Fruit fly (Drosophila melanogaster): Measurements from ENCODE around the gene CG12075.

Gene CG12075

DNA sequence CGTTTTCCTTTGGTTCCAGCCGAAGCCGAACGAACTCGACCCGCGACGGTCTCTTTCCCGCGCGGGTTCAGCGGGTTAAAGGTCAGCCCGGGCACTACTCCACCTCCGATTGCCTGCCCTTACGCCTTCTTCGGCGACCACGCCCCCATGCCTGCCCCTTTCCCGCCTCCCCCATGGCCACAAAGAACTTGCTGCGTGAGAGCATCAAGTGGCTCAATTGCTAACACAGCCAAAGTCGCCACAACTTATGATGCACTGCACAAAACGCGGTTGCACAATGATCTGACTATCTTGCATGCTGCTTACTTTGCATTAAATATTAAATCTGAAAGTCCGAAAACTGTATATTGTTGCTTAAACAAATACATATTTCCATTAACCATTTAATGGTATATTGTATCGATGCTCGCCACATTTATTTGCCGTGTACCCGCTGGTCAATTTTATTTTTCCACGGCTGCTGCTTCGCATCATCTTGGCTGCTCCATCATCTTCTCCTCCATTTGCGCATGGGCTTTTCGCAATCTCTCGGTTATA is 37.8 kb upstream of the CG12075 start (continued):
- TF ChIP-seq lz (GFP tag; optimal IDR thresholded peaks at IDR 0.05), result peak; percentile 42
- peak; percentile 25 for TF ChIP-seq Eip75B (GFP tag; optimal IDR thresholded peaks at IDR 0.05)
- no peak for TF ChIP-seq fkh (GFP tag; optimal IDR thresholded peaks at IDR 0.05)
- 0 out of 3 replicates have a peak, but pooled peaks have one; percentile 45 for TF ChIP-seq eg (GFP tag; IDR thresholded peaks at IDR 0.05)
- TF ChIP-seq CG1621 (tag; optimal IDR thresholded peaks at IDR 0.05), result peak; percentile 29
- TF ChIP-seq net (GFP tag; optimal IDR thresholded peaks at IDR 0.05), result no peak
- TF ChIP-seq Hr39 (GFP tag; optimal IDR thresholded peaks at IDR 0.05), result peak; percentile 51
- peak; percentile 4 for TF ChIP-seq dsx (GFP tag; optimal IDR thresholded peaks at IDR 0.05; ENCODE audit: poor library complexity, severe bottlenecking)
- no peak for TF ChIP-seq CG6276 (GFP tag; optimal IDR thresholded peaks at IDR 0.05)
- peak; percentile 0 for TF ChIP-seq CG7368 (GFP tag; optimal IDR thresholded peaks at IDR 0.05)
- TF ChIP-seq Eip93F (GFP tag; optimal IDR thresholded peaks at IDR 0.05), result no peak
- no peak for TF ChIP-seq CG11294 (GFP tag; IDR thresholded peaks at IDR 0.05)
- peak; percentile 14 for TF ChIP-seq CG8632 (GFP tag; optimal IDR thresholded peaks at IDR 0.05)
- peak; percentile 58 for TF ChIP-seq CG6163 (GFP tag; IDR thresholded peaks at IDR 0.05)
- TF ChIP-seq CG11762 (GFP tag; optimal IDR thresholded peaks at IDR 0.05; ENCODE audit: insufficient read depth), result no peak
- peak; percentile 52 for TF ChIP-seq CG32006 (GFP tag; optimal IDR thresholded peaks at IDR 0.05)
- no peak for TF ChIP-seq CG9139 (GFP tag; optimal IDR thresholded peaks at IDR 0.05)
- TF ChIP-seq CG6792 (GFP tag; optimal IDR thresholded peaks at IDR 0.05), result peak; percentile 19
- TF ChIP-seq pdm3 (GFP tag; optimal IDR thresholded peaks at IDR 0.05), result peak; percentile 12
- TF ChIP-seq CG11902 (GFP tag; optimal IDR thresholded peaks at IDR 0.05), result no peak
- peak; percentile 53 for TF ChIP-seq CG6808 (GFP tag; optimal IDR thresholded peaks at IDR 0.05)
- TF ChIP-seq acj6 (GFP tag; optimal IDR thresholded peaks at IDR 0.05), result no peak
- TF ChIP-seq Hr4 (GFP tag; optimal IDR thresholded peaks at IDR 0.05), result peak; percentile 18
- peak; percentile 32 for TF ChIP-seq achi (GFP tag; optimal IDR thresholded peaks at IDR 0.05)
- TF ChIP-seq svp (GFP tag), result peak; percentile 75
- TF ChIP-seq Sox15 (GFP tag; optimal IDR thresholded peaks at IDR 0.05), result no peak
- TF ChIP-seq CG16779 (tag; optimal IDR thresholded peaks at IDR 0.05), result no peak
- TF ChIP-seq ss (GFP tag; optimal IDR thresholded peaks at IDR 0.05), result no peak
- no peak for TF ChIP-seq fd85E (GFP tag; optimal IDR thresholded peaks at IDR 0.05)
- peak; percentile 36; the same call in 1 of the 3 replicates for TF ChIP-seq CG8119 (GFP tag; IDR thresholded peaks at IDR 0.05)
- TF ChIP-seq Eip78C (GFP tag), result peak; percentile 78
- TF ChIP-seq CG6854 (GFP tag; optimal IDR thresholded peaks at IDR 0.05), result no peak
- TF ChIP-seq vri (GFP tag; optimal IDR thresholded peaks at IDR 0.05), result no peak
- peak; percentile 18 for TF ChIP-seq Ets21C (GFP tag; optimal IDR thresholded peaks at IDR 0.05)
- TF ChIP-seq esn (GFP tag; optimal IDR thresholded peaks at IDR 0.05), result peak; percentile 57
- TF ChIP-seq Met (GFP tag; optimal IDR thresholded peaks at IDR 0.05), result peak; percentile 66
- TF ChIP-seq CG10631 (GFP tag; optimal IDR thresholded peaks at IDR 0.05), result peak; percentile 42
- peak; percentile 32; the same call in 1 of the 2 replicates for TF ChIP-seq CG15336 (GFP tag; IDR thresholded peaks at IDR 0.05)
- peak; percentile 43 for TF ChIP-seq CG10669 (GFP tag; optimal IDR thresholded peaks at IDR 0.05)
- no peak for TF ChIP-seq salr (GFP tag; optimal IDR thresholded peaks at IDR 0.05)

DNA sequence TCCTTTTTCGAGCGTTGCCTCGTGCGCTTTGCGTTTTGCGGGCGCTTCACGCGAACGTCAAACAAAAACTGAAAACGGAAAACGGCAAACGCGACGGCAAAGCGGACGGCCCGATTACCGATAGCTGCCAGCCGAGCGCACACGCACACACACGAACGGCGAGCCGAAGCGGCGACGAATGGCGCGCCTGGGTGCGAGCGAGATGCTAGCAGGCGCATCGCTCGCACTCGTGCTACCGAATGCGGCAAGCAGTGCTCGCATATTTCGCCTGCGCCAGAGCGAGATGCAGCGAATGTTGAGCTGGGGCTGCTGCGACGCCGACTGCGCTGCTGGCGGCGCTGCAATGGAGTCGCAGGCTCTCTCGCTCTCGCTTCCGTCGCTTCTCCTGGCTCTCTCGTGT is 32.4 kb upstream of the CG12075 start, which contains the start of gene Lim1:
Gene Lim1, minus strand, starts transcription at position 76 of the 400 bp plus-strand sequence.
- TF ChIP-seq Gug (GFP tag; IDR thresholded peaks at IDR 0.05) (0 out of 2 replicates have a peak, but pooled peaks have one; percentile 11), vri (GFP tag; optimal IDR thresholded peaks at IDR 0.05) (no peak), dsx (GFP tag; optimal IDR thresholded peaks at IDR 0.05; ENCODE audit: poor library complexity, severe bottlenecking) (peak; percentile 7), Hr4 (GFP tag; optimal IDR thresholded peaks at IDR 0.05) (no peak), lz (GFP tag; optimal IDR thresholded peaks at IDR 0.05) (no peak), esn (GFP tag; optimal IDR thresholded peaks at IDR 0.05) (no peak), CG15336 (GFP tag; IDR thresholded peaks at IDR 0.05) (peak; percentile 22; the same call in 1 of the 2 replicates), eg (GFP tag; IDR thresholded peaks at IDR 0.05) (peak; percentile 53; the same call in 1 of the 3 replicates), Sox102F (GFP tag; optimal IDR thresholded peaks at IDR 0.05) (no peak), CG3919 (GFP tag; optimal IDR thresholded peaks at IDR 0.05) (no peak), CG6854 (GFP tag; optimal IDR thresholded peaks at IDR 0.05) (no peak), CG6163 (GFP tag; IDR thresholded peaks at IDR 0.05) (peak; percentile 71), net (GFP tag; optimal IDR thresholded peaks at IDR 0.05) (no peak), acj6 (GFP tag; optimal IDR thresholded peaks at IDR 0.05) (no peak), Sox15 (GFP tag; optimal IDR thresholded peaks at IDR 0.05) (no peak), Eip93F (GFP tag; optimal IDR thresholded peaks at IDR 0.05) (no peak), achi (GFP tag; optimal IDR thresholded peaks at IDR 0.05) (no peak), CG31627 (GFP tag; optimal IDR thresholded peaks at IDR 0.05) (no peak)
